Worm (Caenorhabditis elegans) whole organism, L3 larva: ENCODE measurements around the gene plpp-1.3.

Experiments used
- fkh-10 ChIP-seq: sonication (generic microtip); optimal IDR thresholded peaks from 2 replicates; lab custom pipeline; 2017; ENCODE audit warnings: missing biosample characterization, missing genetic modification reagents, missing genetic modification characterization
- lin-39 ChIP-seq: fragments of 150-350 bp; optimal IDR thresholded peaks from 2 replicates; lab custom pipeline; 2018; ENCODE audit warnings: missing biosample characterization, missing genetic modification reagents, missing genetic modification characterization
- nhr-11 ChIP-seq: fragments of 150-350 bp; optimal IDR thresholded peaks from 2 replicates; lab custom pipeline; 2014; ENCODE audit warnings: missing biosample characterization, missing genetic modification characterization
- ztf-11 ChIP-seq: fragments of 150-350 bp; optimal IDR thresholded peaks from 2 replicates; lab custom pipeline; 2014; ENCODE audit warnings: missing biosample characterization, missing genetic modification characterization

ce11 chrX:10674199-10674598 lies 20.9 kb upstream of the plpp-1.3 start, which contains the start of gene F13E6.2:
- TF ChIP-seq lin-39 (tag; lab: Kevin White, UChicago) (no peak), ztf-11 (tag; lab: Kevin White, UChicago) (no peak), fkh-10 (no peak), nhr-11 (no peak)
